Worm (Caenorhabditis elegans) whole organism, late embryonic: ENCODE measurements around the gene F59A6.13.

Source experiments
- C08G9.2 ChIP-seq: sonication (generic microtip); optimal IDR thresholded peaks from 2 replicates; lab custom pipeline; 2016; ENCODE audit warnings: mild to moderate bottlenecking, missing genetic modification characterization, moderate library complexity, missing compliant biosample characterization
- F13H6.1 ChIP-seq: sonication (generic microtip); optimal IDR thresholded peaks from 2 replicates; lab custom pipeline; 2016; ENCODE audit warnings: missing genetic modification characterization, missing compliant biosample characterization
- T23F11.4 ChIP-seq: fragments of 200-800 bp; sonication (Bioruptor generic); optimal IDR thresholded peaks from 2 replicates; lab custom pipeline; 2018; ENCODE audit warnings: mild to moderate bottlenecking, missing genetic modification characterization, missing compliant biosample characterization
- ceh-14 ChIP-seq: sonication (generic microtip); optimal IDR thresholded peaks from 2 replicates; lab custom pipeline; 2016; ENCODE audit warnings: missing genotype, missing genetic modification characterization, missing compliant biosample characterization
- ceh-18 ChIP-seq: sonication (generic microtip); optimal IDR thresholded peaks from 2 replicates; lab custom pipeline; 2016; ENCODE audit warnings: missing genetic modification characterization, missing compliant biosample characterization
- ceh-2 ChIP-seq: sonication (generic microtip); optimal IDR thresholded peaks from 2 replicates; lab custom pipeline; 2016; ENCODE audit warnings: missing genotype, missing genetic modification characterization, missing compliant biosample characterization
- ceh-24 ChIP-seq: sonication (generic microtip); optimal IDR thresholded peaks from 2 replicates; lab custom pipeline; 2016; ENCODE audit warnings: mild to moderate bottlenecking, missing genetic modification characterization, missing compliant biosample characterization
- ceh-30 ChIP-seq: fragments of 150-350 bp; optimal IDR thresholded peaks from 2 replicates; lab custom pipeline; 2014; ENCODE audit warnings: missing biosample characterization, missing genetic modification characterization
- ceh-31 ChIP-seq: sonication (generic microtip); optimal IDR thresholded peaks from 2 replicates; lab custom pipeline; 2016; ENCODE audit warnings: missing genetic modification characterization, missing compliant biosample characterization
- ceh-34 ChIP-seq: sonication (generic microtip); optimal IDR thresholded peaks from 2 replicates; lab custom pipeline; 2016; ENCODE audit warnings: mild to moderate bottlenecking, missing genetic modification characterization, missing compliant biosample characterization
- ceh-9 ChIP-seq: sonication (generic microtip); optimal IDR thresholded peaks from 2 replicates; lab custom pipeline; 2016; ENCODE audit warnings: mild to moderate bottlenecking, missing genetic modification characterization, inconsistent platforms, missing compliant biosample characterization
- dmd-4 ChIP-seq: sonication (generic microtip); optimal IDR thresholded peaks from 2 replicates; lab custom pipeline; 2016; ENCODE audit warnings: borderline replicate concordance, missing genetic modification characterization, missing compliant biosample characterization
- elt-2 ChIP-seq: sonication (generic microtip); optimal IDR thresholded peaks from 2 replicates; lab custom pipeline; 2016; ENCODE audit warnings: missing genetic modification reagents, missing genetic modification characterization, missing compliant biosample characterization
- elt-4 ChIP-seq: sonication (generic microtip); optimal IDR thresholded peaks from 2 replicates; lab custom pipeline; 2016; ENCODE audit warnings: missing genetic modification characterization, missing compliant biosample characterization
- ets-4 ChIP-seq: sonication (generic microtip); optimal IDR thresholded peaks from 2 replicates; lab custom pipeline; 2016; ENCODE audit warnings: missing genetic modification characterization, missing compliant biosample characterization
- eyg-1 ChIP-seq: sonication (generic microtip); optimal IDR thresholded peaks from 2 replicates; lab custom pipeline; 2016; ENCODE audit warnings: missing genotype, missing genetic modification characterization, missing compliant biosample characterization
- fkh-6 ChIP-seq: sonication (generic microtip); optimal IDR thresholded peaks from 2 replicates; lab custom pipeline; 2016; ENCODE audit warnings: missing genetic modification characterization, missing compliant biosample characterization
- hlh-30 ChIP-seq: sonication (generic microtip); optimal IDR thresholded peaks from 2 replicates; lab custom pipeline; 2017; ENCODE audit warnings: antibody characterized with exemption, missing genetic modification characterization, missing compliant biosample characterization; ENCODE audit not compliant: insufficient read depth
- lim-6 ChIP-seq: sonication (generic microtip); optimal IDR thresholded peaks from 2 replicates; lab custom pipeline; 2016; ENCODE audit warnings: missing genetic modification characterization, missing compliant biosample characterization
- lin-11 ChIP-seq: fragments of 200-800 bp; sonication (Bioruptor generic); optimal IDR thresholded peaks from 2 replicates; lab custom pipeline; 2018; ENCODE audit warnings: mild to moderate bottlenecking, missing genetic modification characterization, missing compliant biosample characterization
- madf-2 ChIP-seq: sonication (generic microtip); optimal IDR thresholded peaks from 2 replicates; lab custom pipeline; 2017; ENCODE audit warnings: missing genetic modification characterization, missing compliant biosample characterization
- nfya-1 ChIP-seq: sonication (generic microtip); optimal IDR thresholded peaks from 2 replicates; lab custom pipeline; 2017; ENCODE audit warnings: missing genetic modification characterization, mild to moderate bottlenecking, missing compliant biosample characterization, antibody characterized with exemption, moderate library complexity
- npax-4 ChIP-seq: sonication (generic microtip); optimal IDR thresholded peaks from 2 replicates; lab custom pipeline; 2016; ENCODE audit warnings: missing genetic modification characterization, missing compliant biosample characterization
- pat-9 ChIP-seq: fragments of 200-800 bp; sonication (Bioruptor generic); optimal IDR thresholded peaks from 2 replicates; lab custom pipeline; 2018; ENCODE audit warnings: mild to moderate bottlenecking, missing genetic modification characterization, moderate library complexity, missing compliant biosample characterization
- pha-4 ChIP-seq: fragments of 150-350 bp; optimal IDR thresholded peaks from 2 replicates; lab custom pipeline; 2018; ENCODE audit warnings: missing biosample characterization, missing genetic modification reagents, missing genetic modification characterization
- ref-2 ChIP-seq: sonication (generic microtip); optimal IDR thresholded peaks from 2 replicates; lab custom pipeline; 2016; ENCODE audit warnings: missing genetic modification characterization, missing compliant biosample characterization
- sdc-2 ChIP-seq: sonication (generic microtip); optimal IDR thresholded peaks from 2 replicates; lab custom pipeline; 2016; ENCODE audit warnings: missing genotype, missing genetic modification characterization, missing compliant biosample characterization
- syd-9 ChIP-seq: sonication (generic microtip); optimal IDR thresholded peaks from 2 replicates; lab custom pipeline; 2016; ENCODE audit warnings: mild to moderate bottlenecking, missing genetic modification characterization, moderate library complexity, missing compliant biosample characterization
- tbx-2 ChIP-seq: sonication (generic microtip); optimal IDR thresholded peaks from 2 replicates; lab custom pipeline; 2016; ENCODE audit warnings: missing genetic modification characterization, missing compliant biosample characterization
- zip-5 ChIP-seq: sonication (generic microtip); optimal IDR thresholded peaks from 2 replicates; lab custom pipeline; 2016; ENCODE audit warnings: missing genetic modification characterization, missing compliant biosample characterization

F59A6.13 gene

ce11 chrII:5016977-5017585 is 5.5 kb upstream of the F59A6.13 start (continued):
- no peak for TF ChIP-seq fkh-6 (tag; lab: Kevin White, UChicago)
- TF ChIP-seq npax-4 (tag; lab: Kevin White, UChicago), result no peak
- no peak for TF ChIP-seq syd-9 (tag; lab: Kevin White, UChicago)
- no peak for TF ChIP-seq ceh-2
- no peak for TF ChIP-seq zip-5 (tag; lab: Kevin White, UChicago)
- peak; percentile 24 for TF ChIP-seq C08G9.2 (tag; lab: Kevin White, UChicago)
- TF ChIP-seq pat-9 (tag; lab: Kevin White, UChicago), result no peak
- no peak for TF ChIP-seq ceh-24 (tag; lab: Kevin White, UChicago)

- no peak for TF ChIP-seq pha-4 (tag; lab: Kevin White, UChicago)
- no peak for TF ChIP-seq ceh-34 (tag; lab: Kevin White, UChicago)
- TF ChIP-seq F13H6.1 (tag; lab: Kevin White, UChicago), result no peak
- no peak for TF ChIP-seq ets-4 (tag; lab: Kevin White, UChicago)
- no peak for TF ChIP-seq dmd-4 (tag; lab: Kevin White, UChicago)
- TF ChIP-seq lim-6 (tag; lab: Kevin White, UChicago), result no peak
- no peak for TF ChIP-seq eyg-1
- TF ChIP-seq ceh-9 (tag; lab: Kevin White, UChicago), result no peak
- no peak for TF ChIP-seq C08G9.2 (tag; lab: Kevin White, UChicago)
- no peak for TF ChIP-seq ceh-14 (tag; lab: Kevin White, UChicago)
- no peak for TF ChIP-seq ceh-31
- no peak for TF ChIP-seq ceh-18 (tag; lab: Kevin White, UChicago)
Measured at ce11 chrII:5018578-5018977, 4.0 kb upstream of the F59A6.13 start.

- no peak for TF ChIP-seq ceh-34 (tag; lab: Kevin White, UChicago)
- peak; percentile 93 for TF ChIP-seq elt-2 (tag; lab: Kevin White, UChicago)
- no peak for TF ChIP-seq lin-11 (tag; lab: Kevin White, UChicago)
- TF ChIP-seq, all 69 proteins: peak for 1
Measured at ce11 chrII:5019389-5020108, 3.1 kb upstream of the F59A6.13 start.

- TF ChIP-seq hlh-30 (tag; lab: Kevin White, UChicago) (no peak), sdc-2 (tag; lab: Kevin White, UChicago) (no peak), ceh-30 (no peak), F13H6.1 (tag; lab: Kevin White, UChicago) (no peak), elt-4 (no peak), madf-2 (tag; lab: Kevin White, UChicago) (no peak), nfya-1 (tag; lab: Kevin White, UChicago) (no peak), elt-2 (tag; lab: Kevin White, UChicago) (peak; percentile 74)
- TF ChIP-seq, all 69 proteins: peak for 1
Measured at ce11 chrII:5020513-5021081, 2.0 kb upstream of the F59A6.13 start.

ce11 chrII:5021518-5021917 is 1.1 kb upstream of the F59A6.13 start:
- TF ChIP-seq nfya-1 (tag; lab: Kevin White, UChicago), result no peak
- TF ChIP-seq ceh-2, result no peak
- no peak for TF ChIP-seq ref-2
- TF ChIP-seq zip-5 (tag; lab: Kevin White, UChicago), result no peak
- TF ChIP-seq hlh-30 (tag; lab: Kevin White, UChicago), result no peak
- TF ChIP-seq lin-11 (tag; lab: Kevin White, UChicago), result no peak
- TF ChIP-seq T23F11.4 (GFP tag; lab: Kevin White, UChicago), result no peak
- no peak for TF ChIP-seq tbx-2 (tag; lab: Kevin White, UChicago)
